Worm (Caenorhabditis elegans) whole organism, young adult: Measurements from ENCODE around the gene nfm-1.

Experiments
- B0035.1 ChIP-seq: sonication (generic microtip); optimal IDR thresholded peaks from 2 replicates; lab custom pipeline; 2016; ENCODE audit warnings: missing genetic modification characterization, mild to moderate bottlenecking, missing compliant biosample characterization, missing genotype, missing genetic modification reagents
- C17E4.6 ChIP-seq: fragments of 200-800 bp; sonication (Bioruptor generic); IDR thresholded peaks from 2 replicates; pipeline ENCODE4 v1.3.6; 2022; ENCODE audit warnings: missing genetic modification reagents, missing genetic modification characterization, missing compliant biosample characterization
- D2030.7 ChIP-seq: fragments of 200-800 bp; sonication (Bioruptor generic); IDR thresholded peaks from 2 replicates; pipeline ENCODE4 v1.3.6; 2022; ENCODE audit warnings: missing genetic modification reagents, missing genetic modification characterization, missing compliant biosample characterization
- F49E8.2 ChIP-seq: sonication (generic microtip); optimal IDR thresholded peaks from 3 replicates; lab custom pipeline; 2017; ENCODE audit warnings: missing genetic modification characterization, mild to moderate bottlenecking, missing compliant biosample characterization, antibody characterized with exemption, moderate library complexity; ENCODE audit not compliant: insufficient read depth
- F52B5.7 ChIP-seq: sonication (generic microtip); optimal IDR thresholded peaks from 2 replicates; lab custom pipeline; 2016; ENCODE audit warnings: mild to moderate bottlenecking, missing genetic modification characterization, missing compliant biosample characterization
- F57C9.4 ChIP-seq: sonication (generic microtip); optimal IDR thresholded peaks from 2 replicates; lab custom pipeline; 2017; ENCODE audit warnings: mild to moderate bottlenecking, missing genetic modification characterization, missing compliant biosample characterization
- K12H6.12 ChIP-seq: fragments of 200-800 bp; sonication (Bioruptor generic); optimal IDR thresholded peaks from 2 replicates; lab custom pipeline; 2018; ENCODE audit warnings: mild to moderate bottlenecking, missing genetic modification characterization, missing compliant biosample characterization
- T07F8.4 ChIP-seq: sonication (generic microtip); optimal IDR thresholded peaks from 2 replicates; lab custom pipeline; 2016; ENCODE audit warnings: mild to moderate bottlenecking, missing genetic modification characterization, moderate library complexity, missing compliant biosample characterization
- T26A5.8 ChIP-seq: sonication (generic microtip); optimal IDR thresholded peaks from 2 replicates; lab custom pipeline; 2016; ENCODE audit warnings: missing genetic modification characterization, missing compliant biosample characterization
- Y79H2A.3 ChIP-seq: fragments of 200-800 bp; sonication (Bioruptor generic); conservative IDR thresholded peaks from 2 replicates; pipeline ENCODE4 v1.3.6; 2022; ENCODE audit warnings: missing genetic modification reagents, missing genetic modification characterization, missing compliant biosample characterization
- aptf-2 ChIP-seq: fragments of 200-800 bp; sonication (Bioruptor generic); conservative IDR thresholded peaks from 2 replicates; pipeline ENCODE4 v1.3.6; 2022; ENCODE audit warnings: missing genetic modification reagents, missing genetic modification characterization, missing compliant biosample characterization
- aptf-3 ChIP-seq: fragments of 200-800 bp; sonication (Bioruptor generic); IDR thresholded peaks from 2 replicates; pipeline ENCODE4 v1.3.6; 2022; ENCODE audit warnings: missing genetic modification characterization, missing compliant biosample characterization
- athp-1 ChIP-seq: sonication (generic microtip); optimal IDR thresholded peaks from 2 replicates; lab custom pipeline; 2017; ENCODE audit warnings: mild to moderate bottlenecking, missing genetic modification characterization, missing compliant biosample characterization
- attf-3 ChIP-seq: fragments of 200-800 bp; sonication (Bioruptor generic); conservative IDR thresholded peaks from 2 replicates; pipeline ENCODE4 v1.3.6; 2022; ENCODE audit warnings: missing genetic modification reagents, missing genetic modification characterization, missing compliant biosample characterization
- bed-2 ChIP-seq: fragments of 200-800 bp; sonication (Bioruptor generic); IDR thresholded peaks from 2 replicates; pipeline ENCODE4 v1.3.6; 2022; ENCODE audit warnings: missing genetic modification reagents, missing genetic modification characterization, missing compliant biosample characterization
- cebp-1 ChIP-seq, 2 experiments: fragments of 200-800 bp in 1 of 2; sonication (Bioruptor generic) in 1 of 2; sonication (generic microtip) in 1 of 2; IDR thresholded peaks in 1 of 2; optimal IDR thresholded peaks in 1 of 2; 2 replicates each; pipeline versions ENCODE4 v1.3.6 to Lab custom; 2017 to 2022; ENCODE audit warnings: missing compliant biosample characterization in 2 of 2, missing genetic modification characterization in 2 of 2, mild to moderate bottlenecking in 1 of 2, missing genetic modification reagents in 1 of 2, moderate library complexity in 1 of 2
- ceh-100 ChIP-seq: fragments of 200-800 bp; sonication (Bioruptor generic); IDR thresholded peaks from 2 replicates; pipeline ENCODE4 v1.3.6; 2022; ENCODE audit warnings: missing genetic modification reagents, missing genetic modification characterization, missing compliant biosample characterization
- dox-1 ChIP-seq: fragments of 200-800 bp; sonication (Bioruptor generic); IDR thresholded peaks from 2 replicates; pipeline ENCODE4 v1.3.6; 2022; ENCODE audit warnings: missing genetic modification reagents, missing genetic modification characterization, missing compliant biosample characterization
- egrh-3 ChIP-seq: fragments of 200-800 bp; sonication (Bioruptor generic); IDR thresholded peaks from 2 replicates; pipeline ENCODE4 v1.3.6; 2022; ENCODE audit warnings: missing genetic modification reagents, missing genetic modification characterization, missing compliant biosample characterization
- ekl-4 ChIP-seq: fragments of 200-800 bp; sonication (Bioruptor generic); IDR thresholded peaks from 2 replicates; pipeline ENCODE4 v1.3.6; 2022; ENCODE audit warnings: missing genetic modification reagents, missing genetic modification characterization, missing compliant biosample characterization
- hlh-12 ChIP-seq: sonication (generic microtip); optimal IDR thresholded peaks from 2 replicates; lab custom pipeline; 2016; ENCODE audit warnings: missing genetic modification characterization, missing compliant biosample characterization
- hmg-1.2 ChIP-seq: fragments of 200-800 bp; sonication (Bioruptor generic); IDR thresholded peaks from 2 replicates; pipeline ENCODE4 v1.3.6; 2022; ENCODE audit warnings: missing genetic modification reagents, missing genetic modification characterization, missing compliant biosample characterization
- hmg-20 ChIP-seq: fragments of 200-800 bp; sonication (Bioruptor generic); IDR thresholded peaks from 2 replicates; pipeline ENCODE4 v1.3.6; 2022; ENCODE audit warnings: missing genetic modification reagents, missing genetic modification characterization, missing compliant biosample characterization
- hrde-1 ChIP-seq: sonication (generic microtip); optimal IDR thresholded peaks from 2 replicates; lab custom pipeline; 2016; ENCODE audit warnings: missing genetic modification characterization, mild to moderate bottlenecking, missing compliant biosample characterization, moderate library complexity, missing genotype, missing genetic modification reagents, borderline replicate concordance
- lin-26 ChIP-seq: fragments of 200-800 bp; sonication (Bioruptor generic); IDR thresholded peaks from 2 replicates; pipeline ENCODE4 v1.3.6; 2022; ENCODE audit warnings: missing genetic modification reagents, missing genetic modification characterization, missing compliant biosample characterization
- nfyb-1 ChIP-seq: fragments of 200-800 bp; sonication (Bioruptor generic); IDR thresholded peaks from 2 replicates; pipeline ENCODE4 v1.3.6; 2022; ENCODE audit warnings: missing genetic modification reagents, missing genetic modification characterization, missing compliant biosample characterization
- nhr-120 ChIP-seq: fragments of 200-800 bp; sonication (Bioruptor generic); IDR thresholded peaks from 2 replicates; pipeline ENCODE4 v1.3.6; 2022; ENCODE audit warnings: missing genetic modification characterization, missing compliant biosample characterization
- nhr-27 ChIP-seq: fragments of 200-800 bp; sonication (Bioruptor generic); optimal IDR thresholded peaks from 2 replicates; lab custom pipeline; 2018; ENCODE audit warnings: mild to moderate bottlenecking, missing genetic modification characterization, moderate library complexity, missing compliant biosample characterization
- nhr-80 ChIP-seq: sonication (generic microtip); optimal IDR thresholded peaks from 2 replicates; lab custom pipeline; 2016; ENCODE audit warnings: missing genetic modification characterization, missing compliant biosample characterization
- nhr-90 ChIP-seq: sonication (generic microtip); optimal IDR thresholded peaks from 2 replicates; lab custom pipeline; 2016; ENCODE audit warnings: missing genotype, mild to moderate bottlenecking, missing genetic modification characterization, missing compliant biosample characterization
- rpc-1 ChIP-seq, 2 experiments: fragments of 150-350 bp in 1 of 2; sonication (generic microtip) in 1 of 2; optimal IDR thresholded peaks; 2 replicates each; lab custom pipeline; 2014 to 2018; ENCODE audit warnings: missing biosample characterization in 1 of 2, missing genetic modification characterization in 1 of 2, missing genetic modification reagents in 1 of 2, missing genotype in 1 of 2
- snpc-1.1 ChIP-seq: sonication (generic microtip); optimal IDR thresholded peaks from 2 replicates; lab custom pipeline; 2017; ENCODE audit warnings: missing genetic modification characterization, mild to moderate bottlenecking, missing compliant biosample characterization, antibody characterized with exemption, moderate library complexity, missing genotype, missing genetic modification reagents; ENCODE audit not compliant: insufficient read depth
- snpc-3.4 ChIP-seq: sonication (generic microtip); optimal IDR thresholded peaks from 2 replicates; lab custom pipeline; 2017; ENCODE audit warnings: missing genetic modification characterization, mild to moderate bottlenecking, missing compliant biosample characterization, antibody characterized with exemption, moderate library complexity, missing genotype, missing genetic modification reagents
- somi-1 ChIP-seq: fragments of 200-800 bp; sonication (Bioruptor generic); optimal IDR thresholded peaks from 2 replicates; lab custom pipeline; 2018; ENCODE audit warnings: mild to moderate bottlenecking, missing genetic modification characterization, missing compliant biosample characterization
- tbp1 ChIP-seq: fragments of 200-800 bp; sonication (Bioruptor generic); optimal IDR thresholded peaks from 2 replicates; lab custom pipeline; 2018; ENCODE audit warnings: mild to moderate bottlenecking, missing genetic modification characterization, missing compliant biosample characterization
- tlf-1 ChIP-seq: fragments of 200-800 bp; sonication (Bioruptor generic); optimal IDR thresholded peaks from 2 replicates; lab custom pipeline; 2018; ENCODE audit warnings: mild to moderate bottlenecking, missing genetic modification characterization, missing compliant biosample characterization
- unc-130 ChIP-seq: sonication (generic microtip); optimal IDR thresholded peaks from 2 replicates; lab custom pipeline; 2016; ENCODE audit warnings: missing genetic modification reagents, missing genetic modification characterization, missing compliant biosample characterization
- zfh-2 ChIP-seq: fragments of 200-800 bp; sonication (Bioruptor generic); conservative IDR thresholded peaks from 2 replicates; pipeline ENCODE4 v1.3.6; 2022; ENCODE audit warnings: missing genetic modification reagents, missing genetic modification characterization, missing compliant biosample characterization
- ztf-26 ChIP-seq: sonication (generic microtip); optimal IDR thresholded peaks from 2 replicates; lab custom pipeline; 2017; ENCODE audit warnings: missing genetic modification characterization, missing compliant biosample characterization

nfm-1 gene

DNA sequence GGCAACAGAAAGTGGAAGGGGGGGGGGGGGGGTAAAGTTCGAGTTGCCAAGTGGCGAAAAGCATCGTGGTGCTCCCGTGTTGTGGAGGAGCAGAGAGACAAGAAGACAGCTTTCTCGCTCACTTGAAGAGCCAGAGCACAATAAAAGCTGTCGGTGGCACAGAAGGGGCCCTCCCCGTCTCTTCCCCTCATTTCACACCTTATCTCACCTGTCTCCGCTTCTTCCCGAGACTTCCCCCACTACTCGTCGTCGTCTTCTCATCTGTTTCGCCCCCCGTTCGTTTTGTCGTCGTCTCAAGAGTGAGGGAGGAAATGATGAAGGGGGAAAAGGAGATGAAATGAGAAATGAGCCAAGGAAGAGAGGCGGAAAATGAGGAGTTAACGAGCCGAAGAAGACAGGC lies 20.8 kb upstream of the nfm-1 start:
- TF ChIP-seq unc-130 (no peak), T26A5.8 (no peak), nhr-120 (GFP tag; lab: Robert Waterston, UW) (no peak), egrh-3 (GFP tag; lab: Robert Waterston, UW) (peak; percentile 56; the same call in 1 of the 2 replicates), zfh-2 (GFP tag; lab: Robert Waterston, UW) (peak; percentile 90), nhr-80 (tag; lab: Kevin White, UChicago) (no peak), nhr-90 (tag; lab: Kevin White, UChicago) (no peak), aptf-3 (GFP tag; lab: Robert Waterston, UW) (no peak), T07F8.4 (tag; lab: Kevin White, UChicago) (no peak), dox-1 (GFP tag; lab: Robert Waterston, UW) (peak; percentile 29; the same call in 1 of the 2 replicates), D2030.7 (GFP tag; lab: Robert Waterston, UW) (no peak), hmg-20 (no peak), snpc-3.4 (tag; lab: Kevin White, UChicago) (no peak), cebp-1 (GFP tag; IDR thresholded peaks at IDR 0.05; lab: Robert Waterston, UW) (no peak), cebp-1 (tag; optimal IDR thresholded peaks at IDR 0.05; lab: Kevin White, UChicago) (no peak), tlf-1 (GFP tag; lab: Kevin White, UChicago) (no peak), F49E8.2 (tag; lab: Kevin White, UChicago) (no peak), somi-1 (GFP tag; lab: Kevin White, UChicago) (peak; percentile 40), F52B5.7 (tag; lab: Kevin White, UChicago) (no peak), rpc-1 (optimal IDR thresholded peaks at IDR 0.05; lab: Kevin White, UChicago) (no peak), rpc-1 (tag; optimal IDR thresholded peaks at IDR 0.05; lab: Kevin White, UChicago) (no peak), attf-3 (GFP tag; lab: Robert Waterston, UW) (no peak), Y79H2A.3 (GFP tag; lab: Robert Waterston, UW) (no peak), lin-26 (GFP tag; lab: Robert Waterston, UW) (no peak), B0035.1 (tag; lab: Kevin White, UChicago) (no peak), athp-1 (tag; lab: Kevin White, UChicago) (no peak), nhr-27 (tag; lab: Kevin White, UChicago) (no peak)

DNA sequence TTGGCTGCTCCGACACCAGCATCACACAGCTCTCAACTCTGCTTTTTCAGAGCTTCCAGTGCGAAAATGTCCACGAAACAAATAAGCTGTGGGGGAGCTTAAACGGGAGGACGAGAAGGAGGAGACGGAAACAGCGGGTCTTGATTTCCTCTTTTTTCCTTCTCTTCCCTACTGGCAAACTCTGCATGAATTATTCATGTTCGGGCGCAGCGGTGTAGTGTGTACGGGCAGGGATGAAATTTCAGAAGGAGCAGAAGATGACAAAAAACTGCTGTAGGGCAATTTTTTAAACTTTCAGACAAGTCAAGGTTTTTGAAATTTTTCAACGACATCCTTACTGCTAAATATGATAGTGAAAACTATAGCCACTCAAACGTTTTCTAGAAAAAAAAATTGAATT lies 19.9 kb upstream of the nfm-1 start:
- TF ChIP-seq aptf-3 (GFP tag; lab: Robert Waterston, UW) = no peak
- peak; percentile 20; the same call in 1 of the 2 replicates for TF ChIP-seq zfh-2 (GFP tag; lab: Robert Waterston, UW)

DNA sequence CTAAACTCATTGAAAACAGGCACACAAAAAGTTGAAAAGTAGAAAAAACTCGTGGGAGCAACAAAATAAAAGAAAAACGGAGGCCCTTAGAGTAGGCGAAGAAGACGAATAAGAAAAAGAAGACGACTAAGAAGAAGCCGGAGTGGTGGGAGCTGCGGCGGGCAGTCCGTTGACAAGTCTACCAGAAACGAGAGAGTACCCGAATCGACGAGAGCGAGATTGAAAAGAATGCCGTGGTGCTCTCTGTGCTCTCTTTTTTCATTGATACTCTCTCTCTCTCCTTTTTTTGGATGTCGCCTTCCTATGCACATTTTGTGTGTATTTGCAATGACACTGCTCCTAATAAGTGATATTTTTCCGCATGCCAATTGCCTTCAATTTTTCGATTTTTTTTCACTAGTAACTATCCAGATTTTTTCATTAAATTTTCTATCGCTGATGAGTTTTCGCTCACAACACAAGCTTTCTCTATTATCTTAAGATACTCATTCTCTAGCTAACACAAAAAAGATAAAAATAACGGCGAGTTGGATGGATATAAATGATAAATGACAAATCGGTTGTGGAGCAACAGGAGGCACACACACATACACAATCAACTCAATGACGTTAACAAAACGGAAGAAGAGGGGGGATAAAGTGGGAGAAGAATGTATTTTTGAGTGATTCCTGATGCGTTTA lies 19.2 kb upstream of the nfm-1 start:
- no peak for TF ChIP-seq nfyb-1 (GFP tag; lab: Robert Waterston, UW)
- TF ChIP-seq F57C9.4 (tag; lab: Kevin White, UChicago) = no peak
- no peak for TF ChIP-seq tbp1 (GFP tag; lab: Kevin White, UChicago)
- TF ChIP-seq snpc-1.1 (tag; lab: Kevin White, UChicago) = no peak
- no peak for TF ChIP-seq hrde-1 (tag; lab: Kevin White, UChicago)
- TF ChIP-seq hmg-1.2 (GFP tag; lab: Robert Waterston, UW) = peak; percentile 38; the same call in 1 of the 2 replicates
- TF ChIP-seq somi-1 (GFP tag; lab: Kevin White, UChicago) = no peak
- TF ChIP-seq aptf-2 = no peak
- TF ChIP-seq ekl-4 = no peak
- no peak for TF ChIP-seq C17E4.6 (GFP tag; lab: Robert Waterston, UW)
- no peak for TF ChIP-seq tlf-1 (GFP tag; lab: Kevin White, UChicago)
- TF ChIP-seq ceh-100 (GFP tag; lab: Robert Waterston, UW) = no peak
- no peak for TF ChIP-seq F52B5.7 (tag; lab: Kevin White, UChicago)
- TF ChIP-seq zfh-2 (GFP tag; lab: Robert Waterston, UW) = peak; percentile 44; the same call in 1 of the 2 replicates
- peak; percentile 36 for TF ChIP-seq nhr-80 (tag; lab: Kevin White, UChicago)
- peak; percentile 51 for TF ChIP-seq K12H6.12 (tag; lab: Kevin White, UChicago)
- TF ChIP-seq hlh-12 (tag; lab: Kevin White, UChicago) = no peak
- TF ChIP-seq bed-2 = no peak
- TF ChIP-seq ztf-26 = no peak
